Fruit fly (Drosophila melanogaster): ENCODE measurements around the gene Cka.

dm6 chr2L:8001694-8002627 lies 28.6 kb upstream of the Cka start:
- TF ChIP-seq ovo (GFP tag; optimal IDR thresholded peaks at IDR 0.05) = no peak
- TF ChIP-seq kay (GFP tag; ENCODE audit: borderline replicate concordance) = peak; percentile 77
- no peak for TF ChIP-seq CG12768 (GFP tag; optimal IDR thresholded peaks at IDR 0.05)
- no peak for TF ChIP-seq CG7045 (GFP tag; optimal IDR thresholded peaks at IDR 0.05)
- no peak for TF ChIP-seq Crg-1 (GFP tag; optimal IDR thresholded peaks at IDR 0.05)
- TF ChIP-seq CG1620 (GFP tag; optimal IDR thresholded peaks at IDR 0.05) = no peak
- no peak for TF ChIP-seq Clk (GFP tag; optimal IDR thresholded peaks at IDR 0.05)
- TF ChIP-seq cnc (optimal IDR thresholded peaks at IDR 0.05) = no peak
- TF ChIP-seq Mnt (GFP tag; optimal IDR thresholded peaks at IDR 0.05) = peak; percentile 9
